Worm (Caenorhabditis elegans) whole organism, young adult: Measurements from ENCODE around the gene R107.2.

Source experiments
- pha-4 ChIP-seq: fragments of 150-350 bp; sonication (generic microtip); optimal IDR thresholded peaks from 2 replicates; lab custom pipeline; 2014; ENCODE audit warnings: missing biosample characterization, missing genetic modification reagents, missing genetic modification characterization
- sptf-2 ChIP-seq: fragments of 200-800 bp; sonication (Bioruptor generic); optimal IDR thresholded peaks from 2 replicates; lab custom pipeline; 2018; ENCODE audit warnings: mild to moderate bottlenecking, missing genetic modification characterization, missing compliant biosample characterization
- unc-130 ChIP-seq: sonication (generic microtip); optimal IDR thresholded peaks from 2 replicates; lab custom pipeline; 2016; ENCODE audit warnings: missing genetic modification reagents, missing genetic modification characterization, missing compliant biosample characterization
- unc-62 ChIP-seq: fragments of 150-350 bp; optimal IDR thresholded peaks from 2 replicates; lab custom pipeline; 2014; ENCODE audit warnings: missing biosample characterization, missing genetic modification reagents, missing genetic modification characterization

DNA sequence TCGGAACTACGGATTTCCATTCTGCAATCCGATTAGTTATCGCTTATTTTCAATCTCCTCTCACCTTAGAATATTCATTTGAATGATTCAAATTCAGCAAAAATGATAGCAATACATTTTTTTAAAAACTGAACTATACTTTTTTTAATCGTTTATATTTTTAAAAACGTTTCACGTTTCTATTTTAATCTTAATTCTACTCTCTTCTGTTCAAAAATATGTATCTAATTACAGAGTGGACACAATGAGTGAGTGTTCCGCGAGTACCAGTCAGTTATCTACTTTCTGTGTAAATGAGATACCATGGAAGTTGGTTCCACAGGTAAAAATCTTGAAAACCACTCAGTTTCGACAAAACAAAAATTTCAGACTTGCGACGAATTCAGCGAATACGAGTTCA lies 43.2 kb downstream of the R107.2 start, which contains the start of the genes F59B2.15 and zif-1:
- TF ChIP-seq unc-62 (GFP tag; lab: Kevin White, UChicago): no peak
- TF ChIP-seq unc-130 (GFP tag; lab: Kevin White, UChicago): no peak
- TF ChIP-seq sptf-2 (GFP tag; lab: Kevin White, UChicago): no peak
- TF ChIP-seq pha-4 (tag; lab: Kevin White, UChicago): no peak
